Worm (Caenorhabditis elegans): ENCODE measurements around the gene R09H10.2.

DNA sequence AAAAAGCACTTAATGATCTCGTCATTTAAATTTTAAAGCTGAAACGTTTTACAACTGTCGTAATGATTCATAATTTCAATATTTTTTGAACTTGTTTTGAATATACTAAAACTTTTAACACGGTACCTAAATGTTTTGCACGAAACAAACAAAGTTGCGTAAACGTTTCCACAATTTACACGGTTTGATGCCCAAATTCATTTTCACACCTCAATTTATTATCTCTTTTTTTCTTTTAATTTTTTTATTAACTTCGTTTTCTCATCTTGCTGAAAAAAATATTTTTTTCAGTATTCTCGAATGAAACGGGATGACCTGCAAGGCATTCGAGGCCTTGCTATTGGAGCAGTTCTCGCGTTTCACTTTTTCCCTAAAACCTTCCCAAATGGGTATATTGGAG, 18.5 kb upstream of the R09H10.2 start, which contains the start of gene oac-8:
- TF ChIP-seq pha-4 (tag; optimal IDR thresholded peaks at IDR 0.05) (no peak), ztf-11 (tag; optimal IDR thresholded peaks at IDR 0.05) (no peak), ces-1 (GFP tag; optimal IDR thresholded peaks at IDR 0.05) (no peak), nhr-12 (tag; optimal IDR thresholded peaks at IDR 0.05) (no peak), nhr-28 (tag; optimal IDR thresholded peaks at IDR 0.05) (no peak), snpc-4 (tag; optimal IDR thresholded peaks at IDR 0.05) (no peak), sptf-1 (tag; optimal IDR thresholded peaks at IDR 0.05) (no peak), lsy-2 (tag; optimal IDR thresholded peaks at IDR 0.05) (no peak), mab-5 (tag; optimal IDR thresholded peaks at IDR 0.05) (no peak)
